Worm (Caenorhabditis elegans) whole organism, L1 larva: ENCODE data around the gene sysm-1.

Experiments used
- C16A3.4 ChIP-seq: fragments of 150-350 bp; optimal IDR thresholded peaks from 2 replicates; lab custom pipeline; 2014; ENCODE audit warnings: missing biosample characterization, missing genetic modification characterization
- aha-1 ChIP-seq: fragments of 150-350 bp; optimal IDR thresholded peaks from 2 replicates; lab custom pipeline; 2014; ENCODE audit warnings: missing biosample characterization, missing genetic modification characterization
- alr-1 ChIP-seq: fragments of 200-800 bp; sonication (Bioruptor generic); optimal IDR thresholded peaks from 2 replicates; lab custom pipeline; 2018; ENCODE audit warnings: borderline replicate concordance, mild to moderate bottlenecking, missing genetic modification characterization, missing compliant biosample characterization
- blmp-1 ChIP-seq: fragments of 150-350 bp; optimal IDR thresholded peaks from 2 replicates; lab custom pipeline; 2014; ENCODE audit warnings: missing biosample characterization, missing genetic modification characterization
- ceh-8 ChIP-seq: fragments of 200-800 bp; sonication (Bioruptor generic); optimal IDR thresholded peaks from 2 replicates; lab custom pipeline; 2018; ENCODE audit warnings: mild to moderate bottlenecking, missing genetic modification characterization, moderate library complexity, missing compliant biosample characterization
- ces-1 ChIP-seq: fragments of 150-350 bp; optimal IDR thresholded peaks from 2 replicates; lab custom pipeline; 2014; ENCODE audit warnings: missing biosample characterization, missing genetic modification reagents, missing genetic modification characterization
- efl-1 ChIP-seq, 4 experiments: fragments of 150-350 bp; optimal IDR thresholded peaks in 3 of 4; peaks in 1 of 4; 1 replicate in 1 of 4; 2 replicates in 3 of 4; lab custom pipeline; 2014; ENCODE audit warnings: missing biosample characterization in 2 of 4, missing genetic modification characterization in 2 of 4, missing genetic modification reagents in 2 of 4
- efl-3 ChIP-seq: fragments of 200-800 bp; sonication (Bioruptor generic); optimal IDR thresholded peaks from 2 replicates; lab custom pipeline; 2018; ENCODE audit warnings: mild to moderate bottlenecking, missing genetic modification characterization, missing compliant biosample characterization
- egl-13 ChIP-seq: sonication (generic microtip); optimal IDR thresholded peaks from 2 replicates; lab custom pipeline; 2016; ENCODE audit warnings: missing genotype, missing genetic modification reagents, missing genetic modification characterization, missing compliant biosample characterization
- egl-27 ChIP-seq, 2 experiments: fragments of 150-350 bp in 1 of 2; sonication (generic microtip); optimal IDR thresholded peaks; 3 replicates each; lab custom pipeline; 2017 to 2018; ENCODE audit warnings: missing biosample characterization in 2 of 2, missing genetic modification characterization in 2 of 2, missing genetic modification reagents in 2 of 2
- elt-2 ChIP-seq: sonication (generic microtip); optimal IDR thresholded peaks from 2 replicates; lab custom pipeline; 2016; ENCODE audit warnings: missing genetic modification characterization, mild to moderate bottlenecking, inconsistent platforms, missing compliant biosample characterization, missing genetic modification reagents
- elt-3 ChIP-seq, 6 experiments: fragments of 150-350 bp in 1 of 6; sonication (generic microtip); optimal IDR thresholded peaks; 2 replicates each; lab custom pipeline; 2017 to 2018; ENCODE audit warnings: missing biosample characterization in 6 of 6, missing genetic modification characterization in 6 of 6, inconsistent platforms in 1 of 6
- fkh-10 ChIP-seq: sonication (generic microtip); optimal IDR thresholded peaks from 2 replicates; lab custom pipeline; 2017; ENCODE audit warnings: missing biosample characterization, missing genetic modification reagents, missing genetic modification characterization
- fkh-4 ChIP-seq: sonication (generic microtip); optimal IDR thresholded peaks from 2 replicates; lab custom pipeline; 2016; ENCODE audit warnings: missing compliant biosample characterization, missing genetic modification characterization, borderline replicate concordance
- fkh-8 ChIP-seq: sonication (generic microtip); optimal IDR thresholded peaks from 2 replicates; lab custom pipeline; 2016; ENCODE audit warnings: mild to moderate bottlenecking, missing genetic modification characterization, missing compliant biosample characterization
- fos-1 ChIP-seq: fragments of 150-350 bp; optimal IDR thresholded peaks from 2 replicates; lab custom pipeline; 2014; ENCODE audit warnings: missing biosample characterization, missing genetic modification characterization
- hlh-4 ChIP-seq: sonication (generic microtip); optimal IDR thresholded peaks from 2 replicates; lab custom pipeline; 2016; ENCODE audit warnings: mild to moderate bottlenecking, missing genetic modification characterization, missing compliant biosample characterization
- hpl-2 ChIP-seq: fragments of 150-350 bp; optimal IDR thresholded peaks from 2 replicates; lab custom pipeline; 2014; ENCODE audit warnings: missing biosample characterization, missing genetic modification reagents, missing genetic modification characterization
- irx-1 ChIP-seq: sonication (generic microtip); optimal IDR thresholded peaks from 2 replicates; lab custom pipeline; 2016; ENCODE audit warnings: missing genetic modification characterization, missing compliant biosample characterization
- isw-1 ChIP-seq: fragments of 200-800 bp; sonication (Bioruptor generic); IDR thresholded peaks from 2 replicates; pipeline ENCODE4 v1.3.6; 2022; ENCODE audit warnings: missing genetic modification characterization, missing compliant biosample characterization
- jun-1 ChIP-seq: fragments of 150-350 bp; optimal IDR thresholded peaks from 2 replicates; lab custom pipeline; 2014; ENCODE audit warnings: missing biosample characterization, missing genetic modification reagents, missing genetic modification characterization
- lin-14 ChIP-seq: fragments of 200-800 bp; sonication (Bioruptor generic); optimal IDR thresholded peaks from 2 replicates; lab custom pipeline; 2018; ENCODE audit warnings: mild to moderate bottlenecking, missing genetic modification characterization, moderate library complexity, missing compliant biosample characterization
- lin-35 ChIP-seq, 2 experiments: fragments of 150-350 bp; optimal IDR thresholded peaks; 2 replicates each; lab custom pipeline; 2014; ENCODE audit warnings: missing biosample characterization in 2 of 2, missing genetic modification characterization in 2 of 2, missing genetic modification reagents in 2 of 2
- lin-39 ChIP-seq: fragments of 150-350 bp; optimal IDR thresholded peaks from 2 replicates; lab custom pipeline; 2014; ENCODE audit warnings: missing biosample characterization, missing genetic modification reagents, missing genetic modification characterization
- lsy-2 ChIP-seq, 2 experiments: fragments of 150-350 bp; optimal IDR thresholded peaks; 2 replicates each; lab custom pipeline; 2014; ENCODE audit warnings: missing biosample characterization in 2 of 2, missing genetic modification characterization in 2 of 2
- mef-2 ChIP-seq: fragments of 150-350 bp; optimal IDR thresholded peaks from 2 replicates; lab custom pipeline; 2014; ENCODE audit warnings: missing biosample characterization, missing genetic modification characterization
- nhr-11 ChIP-seq: fragments of 150-350 bp; optimal IDR thresholded peaks from 2 replicates; lab custom pipeline; 2014; ENCODE audit warnings: missing biosample characterization, missing genetic modification characterization
- nhr-12 ChIP-seq: sonication (generic microtip); optimal IDR thresholded peaks from 2 replicates; lab custom pipeline; 2017; ENCODE audit warnings: missing biosample characterization, missing genetic modification characterization
- nhr-20 ChIP-seq: sonication (generic microtip); optimal IDR thresholded peaks from 2 replicates; lab custom pipeline; 2016; ENCODE audit warnings: mild to moderate bottlenecking, missing genetic modification characterization, missing compliant biosample characterization
- nhr-47 ChIP-seq: sonication (generic microtip); optimal IDR thresholded peaks from 2 replicates; lab custom pipeline; 2016; ENCODE audit warnings: mild to moderate bottlenecking, missing genetic modification characterization, moderate library complexity, missing compliant biosample characterization
- nhr-71 ChIP-seq: sonication (generic microtip); optimal IDR thresholded peaks from 2 replicates; lab custom pipeline; 2016; ENCODE audit warnings: mild to moderate bottlenecking, missing genetic modification characterization, moderate library complexity, missing compliant biosample characterization
- nhr-76 ChIP-seq: sonication (generic microtip); optimal IDR thresholded peaks from 2 replicates; lab custom pipeline; 2017; ENCODE audit warnings: missing biosample characterization, missing genetic modification characterization
- nhr-77 ChIP-seq: fragments of 150-350 bp; optimal IDR thresholded peaks from 2 replicates; lab custom pipeline; 2014; ENCODE audit warnings: missing biosample characterization, missing genetic modification characterization
- nhr-84 ChIP-seq: sonication (generic microtip); optimal IDR thresholded peaks from 2 replicates; lab custom pipeline; 2017; ENCODE audit warnings: missing biosample characterization, missing genetic modification characterization
- nhr-85 ChIP-seq: sonication (generic microtip); peaks from one replicate; lab custom pipeline; 2016; ENCODE audit warnings: missing genetic modification characterization, inconsistent platforms, missing compliant biosample characterization
- pax-3 ChIP-seq: fragments of 200-800 bp; sonication (Bioruptor generic); optimal IDR thresholded peaks from 2 replicates; lab custom pipeline; 2018; ENCODE audit warnings: mild to moderate bottlenecking, missing genetic modification characterization, moderate library complexity, missing compliant biosample characterization
- pqm-1 ChIP-seq: sonication (generic microtip); optimal IDR thresholded peaks from 3 replicates; lab custom pipeline; 2017; ENCODE audit warnings: missing biosample characterization, missing genetic modification characterization
- rnt-1 ChIP-seq: sonication (generic microtip); optimal IDR thresholded peaks from 2 replicates; lab custom pipeline; 2016; ENCODE audit warnings: mild to moderate bottlenecking, missing genetic modification characterization, moderate library complexity, missing compliant biosample characterization
- snpc-4 ChIP-seq: fragments of 150-350 bp; optimal IDR thresholded peaks from 2 replicates; lab custom pipeline; 2014; ENCODE audit warnings: missing biosample characterization, missing genetic modification characterization
- sox-4 ChIP-seq: sonication (generic microtip); optimal IDR thresholded peaks from 2 replicates; lab custom pipeline; 2016; ENCODE audit warnings: missing genetic modification characterization, missing compliant biosample characterization
- sptf-1 ChIP-seq: fragments of 150-350 bp; optimal IDR thresholded peaks from 2 replicates; lab custom pipeline; 2014; ENCODE audit warnings: missing biosample characterization, missing genetic modification characterization
- tlp-1 ChIP-seq: fragments of 150-350 bp; optimal IDR thresholded peaks from 2 replicates; lab custom pipeline; 2014; ENCODE audit warnings: missing biosample characterization, missing genetic modification characterization
- unc-30 ChIP-seq: sonication (generic microtip); optimal IDR thresholded peaks from 2 replicates; lab custom pipeline; 2017; ENCODE audit warnings: missing biosample characterization, missing genetic modification characterization
- unc-62 ChIP-seq: fragments of 150-350 bp; optimal IDR thresholded peaks from 2 replicates; lab custom pipeline; 2014; ENCODE audit warnings: missing biosample characterization, missing genetic modification reagents, missing genetic modification characterization
- vab-15 ChIP-seq: sonication (generic microtip); optimal IDR thresholded peaks from 2 replicates; lab custom pipeline; 2017; ENCODE audit warnings: missing genotype, mild to moderate bottlenecking, missing genetic modification characterization, missing compliant biosample characterization
- zag-1 ChIP-seq: fragments of 150-350 bp; optimal IDR thresholded peaks from 2 replicates; lab custom pipeline; 2014; ENCODE audit warnings: missing biosample characterization, missing genetic modification characterization
- zip-4 ChIP-seq: fragments of 200-800 bp; sonication (Bioruptor generic); optimal IDR thresholded peaks from 2 replicates; lab custom pipeline; 2018; ENCODE audit warnings: mild to moderate bottlenecking, missing genetic modification characterization, moderate library complexity, missing compliant biosample characterization
- ztf-4 ChIP-seq: fragments of 150-350 bp; optimal IDR thresholded peaks from 2 replicates; lab custom pipeline; 2014; ENCODE audit warnings: missing biosample characterization, missing genetic modification characterization

Gene sysm-1

DNA sequence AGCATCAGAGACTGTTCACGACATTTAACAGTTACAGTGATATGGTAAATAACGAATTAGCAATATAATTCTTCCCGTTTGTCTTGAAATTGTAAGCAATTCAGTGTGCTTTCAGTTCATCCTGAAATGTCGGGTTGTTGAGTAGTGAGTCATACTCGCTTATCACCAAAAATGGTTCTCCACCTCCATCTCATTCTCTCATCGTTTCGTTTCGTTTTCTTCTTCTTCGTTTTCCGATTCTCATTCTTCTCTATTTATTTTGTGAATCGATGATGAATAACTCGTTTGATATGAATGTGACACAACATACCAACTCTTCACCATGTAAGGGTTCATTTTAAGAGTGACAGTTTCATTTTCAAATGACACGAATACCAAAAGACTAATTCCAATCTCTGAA lies 33.4 kb upstream of the sysm-1 start:
- TF ChIP-seq lin-35 (GFP tag; optimal IDR thresholded peaks at IDR 0.05; lab: Kevin White, UChicago) (peak in 1 of 2 experiments; percentile 42), nhr-76 (tag; lab: Kevin White, UChicago) (no peak)

DNA sequence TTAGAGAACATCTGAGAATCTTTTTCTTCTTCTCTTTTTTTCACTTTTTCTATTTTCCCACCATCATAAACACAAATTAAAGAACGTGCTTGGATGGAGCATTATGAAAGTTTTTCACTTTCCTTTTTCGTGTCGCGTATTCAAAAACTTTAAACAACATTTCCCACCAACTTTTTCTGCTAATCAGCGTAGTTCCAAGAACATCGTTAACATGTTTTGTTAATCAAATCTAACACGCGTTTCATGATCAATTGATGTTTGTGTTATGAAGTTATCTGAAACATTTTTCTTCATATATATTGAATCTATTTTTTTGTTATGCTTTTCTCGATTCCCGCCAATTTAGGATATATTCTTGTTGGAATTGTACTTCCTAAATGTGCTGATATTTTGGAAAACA lies 32.7 kb upstream of the sysm-1 start:
- TF ChIP-seq nhr-47 (tag; lab: Kevin White, UChicago): peak; percentile 64
- TF ChIP-seq pax-3 (tag; lab: Kevin White, UChicago): no peak
- TF ChIP-seq egl-27 (tag; optimal IDR thresholded peaks at IDR 0.05; lab: Kevin White, UChicago): no peak
- TF ChIP-seq fkh-8: peak; percentile 86
- peak; percentile 4 for TF ChIP-seq sox-4 (tag; lab: Kevin White, UChicago)
- no peak for TF ChIP-seq snpc-4 (tag; lab: Kevin White, UChicago)
- no peak for TF ChIP-seq ceh-8 (GFP tag; lab: Kevin White, UChicago)
- peak; percentile 25 for TF ChIP-seq nhr-11
- TF ChIP-seq lin-14 (GFP tag; lab: Kevin White, UChicago): peak; percentile 47
- peak; percentile 76 for TF ChIP-seq nhr-71

DNA sequence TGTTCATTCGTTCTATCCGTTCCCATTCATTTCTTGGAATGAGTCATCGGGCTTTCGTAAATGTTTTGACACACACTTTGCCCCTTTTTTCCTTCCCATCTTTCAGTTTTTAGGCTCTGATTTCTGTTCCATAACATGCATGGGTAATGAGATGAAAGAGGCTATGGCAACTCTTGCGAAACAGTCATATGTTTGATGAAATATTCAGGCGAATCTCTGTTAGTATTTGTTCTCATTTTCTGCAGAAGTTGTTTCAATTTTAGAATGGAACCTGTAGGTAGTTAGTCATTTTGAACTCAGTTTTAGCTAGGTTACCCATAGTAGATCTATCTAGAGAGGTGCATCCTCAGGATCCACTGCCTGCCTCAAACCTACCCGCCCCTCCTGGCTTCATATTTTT lies 32.0 kb upstream of the sysm-1 start:
- TF ChIP-seq fkh-10 (GFP tag; lab: Kevin White, UChicago): no peak
- no peak for TF ChIP-seq ztf-4 (tag; lab: Kevin White, UChicago)
- peak; percentile 34 for TF ChIP-seq nhr-85
- no peak for TF ChIP-seq zag-1 (tag; lab: Kevin White, UChicago)

DNA sequence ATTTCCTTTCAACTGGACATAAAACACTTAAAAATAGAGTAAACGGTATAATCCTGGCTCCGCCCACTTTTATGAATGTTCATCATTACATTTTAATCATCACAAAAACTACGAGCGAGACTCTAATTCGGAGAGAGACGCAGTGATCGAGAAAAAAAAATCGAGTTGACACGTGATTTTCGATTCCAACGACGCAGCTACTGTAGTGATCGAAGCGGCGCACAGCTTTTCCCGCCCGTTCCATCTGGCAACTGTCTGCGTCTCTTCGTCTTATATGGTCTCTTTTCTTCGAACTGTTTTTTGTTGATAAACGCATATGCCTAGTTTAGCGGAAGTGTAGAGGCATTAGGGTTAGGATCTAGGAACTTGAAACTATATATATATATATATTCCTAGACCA lies 30.8 kb upstream of the sysm-1 start:
- no peak for TF ChIP-seq alr-1
- TF ChIP-seq nhr-84 (tag; lab: Kevin White, UChicago): no peak
- no peak for TF ChIP-seq efl-1 (optimal IDR thresholded peaks at IDR 0.05; lab: Kevin White, UChicago)
- TF ChIP-seq efl-1 (GFP tag; optimal IDR thresholded peaks at IDR 0.05 in 1 of 2; lab: Kevin White, UChicago): no peak
- TF ChIP-seq mef-2 (tag; lab: Kevin White, UChicago): no peak
- peak; percentile 3 to 54 for TF ChIP-seq lsy-2 (tag; optimal IDR thresholded peaks at IDR 0.05; lab: Kevin White, UChicago)
- TF ChIP-seq hlh-4: no peak
- no peak for TF ChIP-seq isw-1 (GFP tag; lab: Robert Waterston, UW)
- no peak for TF ChIP-seq fos-1 (tag; lab: Kevin White, UChicago)
- TF ChIP-seq nhr-20: peak; percentile 2
- TF ChIP-seq ces-1 (GFP tag; lab: Kevin White, UChicago): no peak
- no peak for TF ChIP-seq egl-13 (tag; lab: Kevin White, UChicago)
- no peak for TF ChIP-seq jun-1 (tag; lab: Kevin White, UChicago)
- TF ChIP-seq zag-1 (tag; lab: Kevin White, UChicago): no peak
- TF ChIP-seq fkh-4 (tag; lab: Kevin White, UChicago): no peak
- TF ChIP-seq tlp-1: no peak
- TF ChIP-seq blmp-1 (tag; lab: Kevin White, UChicago): peak; percentile 60
- no peak for TF ChIP-seq lin-39 (tag; lab: Kevin White, UChicago)
- no peak for TF ChIP-seq pqm-1 (tag; lab: Kevin White, UChicago)
- TF ChIP-seq nhr-76 (tag; lab: Kevin White, UChicago): no peak
- no peak for TF ChIP-seq rnt-1 (tag; lab: Kevin White, UChicago)
- TF ChIP-seq C16A3.4 (tag; lab: Kevin White, UChicago): no peak
- TF ChIP-seq elt-2 (tag; lab: Kevin White, UChicago): peak; percentile 23
- no peak for TF ChIP-seq vab-15 (tag; lab: Kevin White, UChicago)
- no peak for TF ChIP-seq unc-62 (GFP tag; lab: Kevin White, UChicago)
- no peak for TF ChIP-seq nhr-77 (tag; lab: Kevin White, UChicago)
- peak; percentile 19 for TF ChIP-seq nhr-71
- TF ChIP-seq aha-1 (tag; lab: Kevin White, UChicago): no peak
- TF ChIP-seq efl-3 (GFP tag; lab: Kevin White, UChicago): no peak
- no peak for TF ChIP-seq zip-4 (GFP tag; lab: Kevin White, UChicago)
- no peak for TF ChIP-seq nhr-12 (tag; lab: Kevin White, UChicago)
- no peak for TF ChIP-seq irx-1
- peak in 1 of 6 experiments; percentile 45 for TF ChIP-seq elt-3 (tag; optimal IDR thresholded peaks at IDR 0.05; lab: Kevin White, UChicago)
- TF ChIP-seq unc-30: no peak
- no peak for TF ChIP-seq sptf-1 (tag; lab: Kevin White, UChicago)
- no peak for TF ChIP-seq sox-4 (tag; lab: Kevin White, UChicago)
- TF ChIP-seq hpl-2 (GFP tag; lab: Kevin White, UChicago): no peak
- peak; percentile 45 for TF ChIP-seq lin-14 (GFP tag; lab: Kevin White, UChicago)
